Fruit fly (Drosophila melanogaster) whole organism: ENCODE results near the gene CG8773.

Experiments used
- CG8478 ChIP-seq: fragments of >200 bp; optimal IDR thresholded peaks from 2 replicates; lab custom pipeline; 2018; ENCODE audit warnings: inconsistent platforms
- EcR ChIP-seq, 2 experiments: fragments of >200 bp; optimal IDR thresholded peaks; 2 replicates each; lab custom pipeline; 2017; ENCODE audit warnings: missing biosample characterization in 2 of 2, missing genetic modification characterization in 2 of 2, missing genetic modification reagents in 2 of 2
- psq ChIP-seq: fragments of >200 bp; optimal IDR thresholded peaks from 2 replicates; lab custom pipeline; 2017

DNA sequence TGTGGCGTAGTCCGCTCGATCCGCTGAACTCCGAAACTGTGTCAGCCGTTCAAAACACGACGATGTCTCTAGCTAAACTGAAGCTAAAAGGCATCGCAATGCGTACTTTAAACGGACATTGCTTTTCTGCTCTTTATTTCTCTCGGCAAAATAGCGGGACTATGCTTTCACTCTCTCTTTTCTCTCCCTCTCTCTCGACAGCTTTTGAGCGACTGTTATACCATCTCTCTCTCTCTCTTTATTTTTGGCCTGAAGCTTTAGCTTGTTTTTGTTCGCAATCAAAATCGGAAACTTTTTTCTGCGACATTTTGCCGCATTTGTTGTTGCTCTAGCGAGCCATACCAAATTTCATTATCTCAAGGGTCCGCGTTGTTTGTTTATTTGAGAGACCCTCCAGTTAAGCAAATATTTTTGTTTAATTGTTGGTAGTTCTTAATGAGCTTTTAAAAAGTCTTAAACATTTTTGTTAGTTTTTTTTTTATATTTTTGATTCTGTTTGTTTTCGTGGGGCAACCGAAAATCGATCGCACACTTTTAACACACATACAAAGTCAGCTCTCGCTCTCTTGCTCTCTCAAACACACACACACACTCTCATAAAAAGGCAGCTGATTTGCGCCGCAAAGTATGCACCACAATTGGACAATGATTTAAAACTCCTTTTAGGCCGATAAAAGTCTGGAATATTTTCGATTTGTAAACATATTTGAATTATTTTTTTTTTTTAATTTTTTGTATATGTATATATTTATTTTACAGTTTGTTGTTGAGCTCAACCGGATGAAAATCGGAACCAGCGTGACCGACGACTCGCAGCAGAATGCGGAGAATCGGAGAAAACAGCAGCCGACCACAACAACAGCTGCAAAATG is 35.6 kb upstream of the CG8773 start, which contains the start of gene Ace:
- TF ChIP-seq psq (lab: Kevin White, UChicago) = no peak
- no peak for TF ChIP-seq CG8478
- TF ChIP-seq EcR (GFP tag; optimal IDR thresholded peaks at IDR 0.05; lab: Kevin White, UChicago) = no peak
